Worm (Caenorhabditis elegans): Measurements from ENCODE around the gene F23A7.3.

The F23A7.3 gene

DNA sequence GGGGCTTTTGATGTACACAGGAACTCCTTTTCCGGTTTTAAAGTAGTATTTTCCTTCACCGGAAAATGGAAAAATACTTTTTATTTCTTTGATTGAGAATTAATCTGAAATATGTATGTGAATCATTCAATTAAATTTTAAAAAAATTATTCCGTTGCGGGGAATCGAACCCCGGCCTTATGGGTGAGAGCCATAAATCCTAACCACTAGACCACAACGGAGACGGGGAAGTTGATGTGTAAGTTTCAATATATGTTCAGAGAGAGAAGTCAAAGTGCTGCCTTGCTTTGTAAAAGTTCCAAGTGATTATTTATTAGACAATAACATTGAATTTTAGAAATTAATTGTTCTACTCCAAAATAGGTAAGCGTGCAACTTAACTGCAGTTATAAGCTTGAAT lies 51.3 kb downstream of the F23A7.3 start:
- TF ChIP-seq ZK185.1 (tag; optimal IDR thresholded peaks at IDR 0.05; ENCODE audit: poor library complexity, severe bottlenecking) = peak; percentile 93
- peak; percentile 28 for TF ChIP-seq lin-40 (tag; optimal IDR thresholded peaks at IDR 0.05)
- TF ChIP-seq mel-28 (tag; optimal IDR thresholded peaks at IDR 0.05; ENCODE audit: borderline replicate concordance) = no peak
- TF ChIP-seq hmg-1.2 (GFP tag; IDR thresholded peaks at IDR 0.05) = peak; percentile 74
- peak; percentile 12; the same call in 1 of the 2 replicates for TF ChIP-seq mcd-1 (GFP tag; IDR thresholded peaks at IDR 0.05)
- TF ChIP-seq bed-2 (GFP tag; IDR thresholded peaks at IDR 0.05) = no peak
- peak; percentile 28 for TF ChIP-seq chd-7 (tag; optimal IDR thresholded peaks at IDR 0.05)
- no peak for TF ChIP-seq madf-8 (GFP tag; conservative IDR thresholded peaks at IDR 0.05)
- no peak for TF ChIP-seq akir-1 (GFP tag; optimal IDR thresholded peaks at IDR 0.05)
- TF ChIP-seq egl-44 (GFP tag; IDR thresholded peaks at IDR 0.05) = no peak
- TF ChIP-seq ztf-25 (GFP tag; IDR thresholded peaks at IDR 0.05) = peak; percentile 82; the same call in 1 of the 2 replicates
- no peak for TF ChIP-seq nfya-1 (tag; optimal IDR thresholded peaks at IDR 0.05; ENCODE audit: borderline replicate concordance, insufficient read depth)
- TF ChIP-seq B0035.1 (tag; optimal IDR thresholded peaks at IDR 0.05) = no peak
- no peak for TF ChIP-seq aptf-2 (GFP tag; conservative IDR thresholded peaks at IDR 0.05)
- TF ChIP-seq Y53F4B.3 (GFP tag; IDR thresholded peaks at IDR 0.05) = peak; percentile 70
- no peak for TF ChIP-seq F57A8.1 (GFP tag; optimal IDR thresholded peaks at IDR 0.05)
- no peak for TF ChIP-seq K12H6.12 (tag; optimal IDR thresholded peaks at IDR 0.05)
- no peak for TF ChIP-seq let-526 (GFP tag; IDR thresholded peaks at IDR 0.05)
- peak; percentile 34 for TF ChIP-seq mxl-1 (tag; optimal IDR thresholded peaks at IDR 0.05)
- peak; percentile 43 for TF ChIP-seq F10E7.11 (tag; optimal IDR thresholded peaks at IDR 0.05)
- TF ChIP-seq egrh-3 (GFP tag; IDR thresholded peaks at IDR 0.05) = no peak
- no peak for TF ChIP-seq sea-2 (GFP tag; IDR thresholded peaks at IDR 0.05)
- peak; percentile 86 for TF ChIP-seq snpc-1.3 (tag; optimal IDR thresholded peaks at IDR 0.05; ENCODE audit: insufficient read depth)
- TF ChIP-seq pbrm-1 (GFP tag; IDR thresholded peaks at IDR 0.05) = peak; percentile 71
- no peak for TF ChIP-seq xnd-1 (tag; optimal IDR thresholded peaks at IDR 0.05)
- no peak for TF ChIP-seq lir-1 (GFP tag; conservative IDR thresholded peaks at IDR 0.05)
- TF ChIP-seq zfh-2 (GFP tag; conservative IDR thresholded peaks at IDR 0.05) = no peak
- TF ChIP-seq B0336.3 (GFP tag; IDR thresholded peaks at IDR 0.05) = no peak
- no peak for TF ChIP-seq attf-3 (GFP tag; conservative IDR thresholded peaks at IDR 0.05)
- no peak for TF ChIP-seq bed-1 (GFP tag; IDR thresholded peaks at IDR 0.05)
- TF ChIP-seq hlh-26 (GFP tag; conservative IDR thresholded peaks at IDR 0.05) = no peak
- no peak for TF ChIP-seq ceh-58 (GFP tag; IDR thresholded peaks at IDR 0.05)
- no peak for TF ChIP-seq egl-18 (GFP tag; IDR thresholded peaks at IDR 0.05)
- no peak for TF ChIP-seq ceh-40 (GFP tag; IDR thresholded peaks at IDR 0.05)
- TF ChIP-seq ets-4 (GFP tag; optimal IDR thresholded peaks at IDR 0.05) = no peak
- TF ChIP-seq die-1 (tag; optimal IDR thresholded peaks at IDR 0.05) = peak; percentile 89
- TF ChIP-seq nhr-179 (tag; optimal IDR thresholded peaks at IDR 0.05) = peak; percentile 66
- no peak for TF ChIP-seq hmg-20 (GFP tag; IDR thresholded peaks at IDR 0.05)
- no peak for TF ChIP-seq Y79H2A.3 (GFP tag; conservative IDR thresholded peaks at IDR 0.05)
- TF ChIP-seq attf-6 (GFP tag; IDR thresholded peaks at IDR 0.05) = peak; percentile 31; the same call in 1 of the 2 replicates
- peak; percentile 24 for TF ChIP-seq lin-54 (GFP tag; optimal IDR thresholded peaks at IDR 0.05)
- TF ChIP-seq let-607 (tag; optimal IDR thresholded peaks at IDR 0.05) = peak in 1 of 2 experiments; percentile 40
- no peak for TF ChIP-seq zim-3 (tag; optimal IDR thresholded peaks at IDR 0.05)
- TF ChIP-seq attf-5 (GFP tag; optimal IDR thresholded peaks at IDR 0.05) = no peak
- no peak for TF ChIP-seq ztf-28 (GFP tag; IDR thresholded peaks at IDR 0.05)
- TF ChIP-seq ztf-3 (GFP tag; optimal IDR thresholded peaks at IDR 0.05) = no peak
- TF ChIP-seq K11D2.4 (GFP tag; IDR thresholded peaks at IDR 0.05) = no peak
- no peak for TF ChIP-seq nhr-27 (tag; optimal IDR thresholded peaks at IDR 0.05)
- no peak for TF ChIP-seq efl-1 (GFP tag; optimal IDR thresholded peaks at IDR 0.05)
